Worm (Caenorhabditis elegans): ENCODE data around the gene W09G10.9.

ce11 chrII:3477171-3477570, 44.4 kb upstream of the W09G10.9 start, which contains the start of gene fbxb-104:
- TF ChIP-seq W03F9.2 (tag; optimal IDR thresholded peaks at IDR 0.05) (no peak), him-1 (tag; optimal IDR thresholded peaks at IDR 0.05) (no peak)
